Worm (Caenorhabditis elegans): ENCODE data around the gene W02F12.2.

W02F12.2 gene

ce11 chrV:6661658-6662057 is 35.8 kb downstream of the W02F12.2 start:
- peak; percentile 5 for TF ChIP-seq mes-2 (tag; optimal IDR thresholded peaks at IDR 0.05; ENCODE audit: poor library complexity, severe bottlenecking)
- no peak for TF ChIP-seq lin-29 (GFP tag; IDR thresholded peaks at IDR 0.05)
- TF ChIP-seq ceh-20 (GFP tag; IDR thresholded peaks at IDR 0.05), result no peak
- TF ChIP-seq gei-8 (GFP tag; optimal IDR thresholded peaks at IDR 0.05), result no peak
- no peak for TF ChIP-seq daf-19 (GFP tag; conservative IDR thresholded peaks at IDR 0.05)
- TF ChIP-seq fkh-10 (GFP tag; optimal IDR thresholded peaks at IDR 0.05), result no peak
- TF ChIP-seq Y75B8A.6 (GFP tag; IDR thresholded peaks at IDR 0.05), result no peak
- no peak for TF ChIP-seq unc-62 (GFP tag; optimal IDR thresholded peaks at IDR 0.05 in 1 of 2)
- TF ChIP-seq unc-62 (tag; optimal IDR thresholded peaks at IDR 0.05), result no peak
- peak; percentile 23 for TF ChIP-seq nhr-102 (tag; optimal IDR thresholded peaks at IDR 0.05)
- TF ChIP-seq nhr-48 (tag; optimal IDR thresholded peaks at IDR 0.05), result peak; percentile 15
- no peak for TF ChIP-seq rbr-2 (tag; optimal IDR thresholded peaks at IDR 0.05)
- no peak for TF ChIP-seq nhr-10 (tag; optimal IDR thresholded peaks at IDR 0.05)
- no peak for TF ChIP-seq dmd-9 (GFP tag; IDR thresholded peaks at IDR 0.05)
- TF ChIP-seq ceh-62 (tag; optimal IDR thresholded peaks at IDR 0.05), result no peak
- TF ChIP-seq cey-2 (tag; optimal IDR thresholded peaks at IDR 0.05; ENCODE audit: borderline replicate concordance, insufficient read depth), result no peak
- peak in 1 of 2 experiments; percentile 12 for TF ChIP-seq lsy-2 (tag; optimal IDR thresholded peaks at IDR 0.05)
- no peak for TF ChIP-seq unc-39 (tag; optimal IDR thresholded peaks at IDR 0.05)
- TF ChIP-seq vab-7 (GFP tag; IDR thresholded peaks at IDR 0.05), result no peak
- peak; percentile 61 for TF ChIP-seq ces-1 (GFP tag; optimal IDR thresholded peaks at IDR 0.05)
- TF ChIP-seq sdz-12 (GFP tag; optimal IDR thresholded peaks at IDR 0.05), result no peak
- no peak for TF ChIP-seq lim-7 (GFP tag; IDR thresholded peaks at IDR 0.05)
- TF ChIP-seq nhr-28 (tag; optimal IDR thresholded peaks at IDR 0.05), result no peak
- no peak for TF ChIP-seq spr-3 (GFP tag; optimal IDR thresholded peaks at IDR 0.05)
- TF ChIP-seq zfp-2 (tag; optimal IDR thresholded peaks at IDR 0.05), result no peak
- no peak for TF ChIP-seq tag-97 (GFP tag; IDR thresholded peaks at IDR 0.05)

ce11 chrV:6659533-6659932 is 37.9 kb downstream of the W02F12.2 start:
- TF ChIP-seq aha-1 (tag) (peak; percentile 92), saeg-2 (GFP tag; IDR thresholded peaks at IDR 0.05) (no peak)

ce11 chrV:6658765-6659164 is 38.7 kb downstream of the W02F12.2 start:
- TF ChIP-seq lin-1 (GFP tag; IDR thresholded peaks at IDR 0.05) (no peak), aha-1 (tag) (peak; percentile 85), nhr-25 (tag; optimal IDR thresholded peaks at IDR 0.05; ENCODE audit: borderline replicate concordance, insufficient read depth) (no peak), arid-1 (GFP tag; conservative IDR thresholded peaks at IDR 0.05) (no peak), dmd-8 (GFP tag; IDR thresholded peaks at IDR 0.05) (no peak), ZK337.2 (GFP tag; IDR thresholded peaks at IDR 0.05) (no peak), dmd-6 (GFP tag; IDR thresholded peaks at IDR 0.05) (peak; percentile 30; the same call in 1 of the 2 replicates), nhr-6 (tag; optimal IDR thresholded peaks at IDR 0.05) (no peak), lir-3 (tag; optimal IDR thresholded peaks at IDR 0.05) (no peak), fkh-10 (GFP tag; optimal IDR thresholded peaks at IDR 0.05) (peak; percentile 69), spr-1 (tag; optimal IDR thresholded peaks at IDR 0.05) (no peak), mep-1 (tag; optimal IDR thresholded peaks at IDR 0.05) (peak; percentile 57), nhr-76 (tag; optimal IDR thresholded peaks at IDR 0.05) (no peak), Y75B8A.6 (GFP tag; IDR thresholded peaks at IDR 0.05) (no peak), rbr-2 (tag; optimal IDR thresholded peaks at IDR 0.05) (peak; percentile 74), pqm-1 (tag; optimal IDR thresholded peaks at IDR 0.05) (no peak), lsy-2 (tag; optimal IDR thresholded peaks at IDR 0.05) (peak in 1 of 2 experiments; percentile 19), unc-39 (tag; optimal IDR thresholded peaks at IDR 0.05) (no peak), aly-2 (tag; optimal IDR thresholded peaks at IDR 0.05) (no peak), lin-13 (GFP tag; optimal IDR thresholded peaks at IDR 0.05) (no peak), unc-130 (GFP tag; optimal IDR thresholded peaks at IDR 0.05) (no peak), jun-1 (tag; optimal IDR thresholded peaks at IDR 0.05) (no peak), nhr-11 (tag; optimal IDR thresholded peaks at IDR 0.05) (no peak), mxl-2 (GFP tag; conservative IDR thresholded peaks at IDR 0.05) (no peak), F49E8.2 (tag; optimal IDR thresholded peaks at IDR 0.05; ENCODE audit: borderline replicate concordance) (no peak), hlh-30 (tag; optimal IDR thresholded peaks at IDR 0.05; ENCODE audit: insufficient read depth) (peak; percentile 85), T20F7.1 (GFP tag; optimal IDR thresholded peaks at IDR 0.05) (no peak), nhr-42 (GFP tag; IDR thresholded peaks at IDR 0.05) (no peak)

All from whole organism, L4 larva.